Worm (Caenorhabditis elegans) whole organism, young adult: Measurements from ENCODE around the gene clc-19.
A peak's percentile ranks its signal among the peaks of the same experiment; 100 is the strongest.

Source experiments
- B0336.3 ChIP-seq: fragments of 200-800 bp; sonication (Bioruptor generic); IDR thresholded peaks from 2 replicates; pipeline ENCODE4 v1.3.6; 2022; ENCODE audit warnings: missing genetic modification characterization, missing compliant biosample characterization
- C06A6.2 ChIP-seq: fragments of 200-800 bp; sonication (Bioruptor generic); conservative IDR thresholded peaks from 2 replicates; pipeline ENCODE4 v1.3.6; 2022; ENCODE audit warnings: missing genetic modification characterization, missing compliant biosample characterization
- D2030.7 ChIP-seq: fragments of 200-800 bp; sonication (Bioruptor generic); IDR thresholded peaks from 2 replicates; pipeline ENCODE4 v1.3.6; 2022; ENCODE audit warnings: missing genetic modification reagents, missing genetic modification characterization, missing compliant biosample characterization
- F10E7.11 ChIP-seq: sonication (generic microtip); optimal IDR thresholded peaks from 2 replicates; lab custom pipeline; 2017; ENCODE audit warnings: mild to moderate bottlenecking, missing genetic modification characterization, moderate library complexity, missing compliant biosample characterization
- F55B11.4 ChIP-seq: sonication (generic microtip); optimal IDR thresholded peaks from 2 replicates; lab custom pipeline; 2016; ENCODE audit warnings: missing compliant biosample characterization, missing genetic modification characterization, borderline replicate concordance; ENCODE audit not compliant: insufficient read depth
- K11D2.4 ChIP-seq: fragments of 200-800 bp; sonication (Bioruptor generic); IDR thresholded peaks from 2 replicates; pipeline ENCODE4 v1.3.6; 2022; ENCODE audit warnings: missing genetic modification reagents, missing genetic modification characterization, missing compliant biosample characterization
- Y53G8AR.9 ChIP-seq: fragments of 200-800 bp; sonication (Bioruptor generic); conservative IDR thresholded peaks from 2 replicates; pipeline ENCODE4 v1.3.6; 2022; ENCODE audit warnings: missing genetic modification reagents, missing genetic modification characterization, missing compliant biosample characterization
- Y56A3A.18 ChIP-seq: fragments of 200-800 bp; sonication (Bioruptor generic); IDR thresholded peaks from 2 replicates; pipeline ENCODE4 v1.3.6; 2022; ENCODE audit warnings: missing genetic modification reagents, missing genetic modification characterization, missing compliant biosample characterization
- Y79H2A.3 ChIP-seq: fragments of 200-800 bp; sonication (Bioruptor generic); conservative IDR thresholded peaks from 2 replicates; pipeline ENCODE4 v1.3.6; 2022; ENCODE audit warnings: missing genetic modification reagents, missing genetic modification characterization, missing compliant biosample characterization
- Y95B8A.8 ChIP-seq: fragments of 200-800 bp; sonication (Bioruptor generic); IDR thresholded peaks from 2 replicates; pipeline ENCODE4 v1.3.6; 2022; ENCODE audit warnings: missing genetic modification reagents, missing genetic modification characterization, missing compliant biosample characterization
- ZK185.1 ChIP-seq: sonication (generic microtip); optimal IDR thresholded peaks from 2 replicates; lab custom pipeline; 2016; ENCODE audit warnings: mild to moderate bottlenecking, missing genetic modification characterization, missing compliant biosample characterization; ENCODE audit not compliant: poor library complexity, severe bottlenecking
- ama-1 ChIP-seq, 3 experiments: fragments of 150-350 bp in 1 of 3; sonication (generic microtip) in 2 of 3; optimal IDR thresholded peaks; 2 replicates each; lab custom pipeline; 2014 to 2018; ENCODE audit warnings: missing biosample characterization in 2 of 3, missing genetic modification characterization in 2 of 3, missing genetic modification reagents in 2 of 3
- atf-7 ChIP-seq: sonication (generic microtip); optimal IDR thresholded peaks from 2 replicates; lab custom pipeline; 2017; ENCODE audit warnings: mild to moderate bottlenecking, missing genetic modification characterization, missing compliant biosample characterization
- dpl-1 ChIP-seq: fragments of 150-350 bp; optimal IDR thresholded peaks from 2 replicates; lab custom pipeline; 2014; ENCODE audit warnings: missing biosample characterization, missing genetic modification reagents, missing genetic modification characterization
- egl-18 ChIP-seq: fragments of 200-800 bp; sonication (Bioruptor generic); IDR thresholded peaks from 2 replicates; pipeline ENCODE4 v1.3.6; 2022; ENCODE audit warnings: missing genetic modification reagents, missing genetic modification characterization, missing compliant biosample characterization
- egrh-3 ChIP-seq: fragments of 200-800 bp; sonication (Bioruptor generic); IDR thresholded peaks from 2 replicates; pipeline ENCODE4 v1.3.6; 2022; ENCODE audit warnings: missing genetic modification reagents, missing genetic modification characterization, missing compliant biosample characterization
- ets-4 ChIP-seq: fragments of 200-800 bp; sonication (Bioruptor generic); optimal IDR thresholded peaks from 2 replicates; lab custom pipeline; 2018; ENCODE audit warnings: mild to moderate bottlenecking, missing genetic modification characterization, missing compliant biosample characterization
- gei-17 ChIP-seq: fragments of 200-800 bp; sonication (Bioruptor generic); optimal IDR thresholded peaks from 2 replicates; lab custom pipeline; 2018; ENCODE audit warnings: mild to moderate bottlenecking, missing genetic modification characterization, missing compliant biosample characterization
- hmg-1.2 ChIP-seq: fragments of 200-800 bp; sonication (Bioruptor generic); IDR thresholded peaks from 2 replicates; pipeline ENCODE4 v1.3.6; 2022; ENCODE audit warnings: missing genetic modification reagents, missing genetic modification characterization, missing compliant biosample characterization
- hsf-1 ChIP-seq: fragments of 200-800 bp; sonication (Bioruptor generic); IDR thresholded peaks from 2 replicates; pipeline ENCODE4 v1.3.6; 2022; ENCODE audit warnings: missing genetic modification reagents, missing genetic modification characterization, missing compliant biosample characterization
- let-607 ChIP-seq, 2 experiments: fragments of 200-800 bp in 1 of 2; sonication (Bioruptor generic) in 1 of 2; sonication (generic microtip) in 1 of 2; optimal IDR thresholded peaks; 2 replicates each; lab custom pipeline; 2016 to 2018; ENCODE audit warnings: mild to moderate bottlenecking in 2 of 2, missing compliant biosample characterization in 2 of 2, missing genetic modification characterization in 2 of 2, moderate library complexity in 2 of 2, missing genotype in 1 of 2
- lin-26 ChIP-seq: fragments of 200-800 bp; sonication (Bioruptor generic); IDR thresholded peaks from 2 replicates; pipeline ENCODE4 v1.3.6; 2022; ENCODE audit warnings: missing genetic modification reagents, missing genetic modification characterization, missing compliant biosample characterization
- lin-35 ChIP-seq, 3 experiments: fragments of 150-350 bp in 2 of 3; sonication (generic microtip) in 1 of 3; optimal IDR thresholded peaks; 2 replicates each; lab custom pipeline; 2014 to 2018; ENCODE audit warnings: missing biosample characterization in 3 of 3, missing genetic modification characterization in 3 of 3, missing genetic modification reagents in 3 of 3
- lin-40 ChIP-seq: sonication (generic microtip); optimal IDR thresholded peaks from 2 replicates; lab custom pipeline; 2016; ENCODE audit warnings: missing genetic modification characterization, mild to moderate bottlenecking, missing compliant biosample characterization, missing genotype, missing genetic modification reagents
- lin-54 ChIP-seq: fragments of 200-800 bp; sonication (Bioruptor generic); optimal IDR thresholded peaks from 2 replicates; lab custom pipeline; 2018; ENCODE audit warnings: mild to moderate bottlenecking, missing genetic modification characterization, missing compliant biosample characterization
- lir-1 ChIP-seq: fragments of 200-800 bp; sonication (Bioruptor generic); conservative IDR thresholded peaks from 2 replicates; pipeline ENCODE4 v1.3.6; 2022; ENCODE audit warnings: missing genetic modification reagents, missing genetic modification characterization, missing compliant biosample characterization
- lsl-1 ChIP-seq: fragments of 200-800 bp; sonication (Bioruptor generic); optimal IDR thresholded peaks from 2 replicates; lab custom pipeline; 2018; ENCODE audit warnings: mild to moderate bottlenecking, missing genetic modification characterization, moderate library complexity, missing compliant biosample characterization
- lsy-27 ChIP-seq: sonication (generic microtip); optimal IDR thresholded peaks from 2 replicates; lab custom pipeline; 2017; ENCODE audit warnings: missing genetic modification characterization, mild to moderate bottlenecking, missing compliant biosample characterization, antibody characterized with exemption, missing genotype, borderline replicate concordance; ENCODE audit not compliant: insufficient read depth
- madf-10 ChIP-seq: sonication (generic microtip); optimal IDR thresholded peaks from 2 replicates; lab custom pipeline; 2016; ENCODE audit warnings: mild to moderate bottlenecking, missing genetic modification characterization, missing compliant biosample characterization
- madf-3 ChIP-seq: fragments of 200-800 bp; sonication (Bioruptor generic); IDR thresholded peaks from 2 replicates; pipeline ENCODE4 v1.3.6; 2022; ENCODE audit warnings: missing genetic modification reagents, missing genetic modification characterization, missing compliant biosample characterization
- mcd-1 ChIP-seq: fragments of 200-800 bp; sonication (Bioruptor generic); IDR thresholded peaks from 2 replicates; pipeline ENCODE4 v1.3.6; 2022; ENCODE audit warnings: missing genetic modification reagents, missing genetic modification characterization, missing compliant biosample characterization
- nhr-179 ChIP-seq: sonication (generic microtip); optimal IDR thresholded peaks from 2 replicates; lab custom pipeline; 2016; ENCODE audit warnings: mild to moderate bottlenecking, missing genetic modification characterization, missing compliant biosample characterization
- nhr-80 ChIP-seq: sonication (generic microtip); optimal IDR thresholded peaks from 2 replicates; lab custom pipeline; 2016; ENCODE audit warnings: missing genetic modification characterization, missing compliant biosample characterization
- pbrm-1 ChIP-seq: fragments of 200-800 bp; sonication (Bioruptor generic); IDR thresholded peaks from 2 replicates; pipeline ENCODE4 v1.3.6; 2022; ENCODE audit warnings: missing genetic modification reagents, missing genetic modification characterization, missing compliant biosample characterization
- pha-4 ChIP-seq: fragments of 150-350 bp; sonication (generic microtip); optimal IDR thresholded peaks from 2 replicates; lab custom pipeline; 2014; ENCODE audit warnings: missing biosample characterization, missing genetic modification reagents, missing genetic modification characterization
- rec-8 ChIP-seq, 2 experiments: sonication (generic microtip); optimal IDR thresholded peaks; 2 replicates each; lab custom pipeline; 2016; ENCODE audit warnings: mild to moderate bottlenecking in 2 of 2, missing genetic modification characterization in 2 of 2, missing genetic modification reagents in 2 of 2, missing genotype in 2 of 2, missing biosample characterization in 1 of 2, missing compliant biosample characterization in 1 of 2, moderate library complexity in 1 of 2
- sdz-38 ChIP-seq: sonication (generic microtip); optimal IDR thresholded peaks from 2 replicates; lab custom pipeline; 2016; ENCODE audit warnings: missing genotype, missing genetic modification characterization, missing compliant biosample characterization
- tlf-1 ChIP-seq: fragments of 200-800 bp; sonication (Bioruptor generic); optimal IDR thresholded peaks from 2 replicates; lab custom pipeline; 2018; ENCODE audit warnings: mild to moderate bottlenecking, missing genetic modification characterization, missing compliant biosample characterization
- unc-62 ChIP-seq: fragments of 150-350 bp; optimal IDR thresholded peaks from 2 replicates; lab custom pipeline; 2014; ENCODE audit warnings: missing biosample characterization, missing genetic modification reagents, missing genetic modification characterization
- zfh-2 ChIP-seq: fragments of 200-800 bp; sonication (Bioruptor generic); conservative IDR thresholded peaks from 2 replicates; pipeline ENCODE4 v1.3.6; 2022; ENCODE audit warnings: missing genetic modification reagents, missing genetic modification characterization, missing compliant biosample characterization
- zim-3 ChIP-seq: sonication (generic microtip); optimal IDR thresholded peaks from 2 replicates; lab custom pipeline; 2017; ENCODE audit warnings: mild to moderate bottlenecking, missing genetic modification characterization, moderate library complexity, missing compliant biosample characterization
- ztf-25 ChIP-seq: fragments of 200-800 bp; sonication (Bioruptor generic); IDR thresholded peaks from 2 replicates; pipeline ENCODE4 v1.3.6; 2022; ENCODE audit warnings: missing genetic modification reagents, missing genetic modification characterization, missing compliant biosample characterization
- ztf-6 ChIP-seq: fragments of 200-800 bp; sonication (Bioruptor generic); IDR thresholded peaks from 2 replicates; pipeline ENCODE4 v1.3.6; 2022; ENCODE audit warnings: missing genetic modification reagents, missing genetic modification characterization, missing compliant biosample characterization

Gene clc-19

ce11 chrIII:835208-835607 lies 38.2 kb downstream of the clc-19 start:
- TF ChIP-seq dpl-1 (GFP tag; lab: Kevin White, UChicago) = no peak
- peak; percentile 80 for TF ChIP-seq ama-1 (optimal IDR thresholded peaks at IDR 0.05; lab: Kevin White, UChicago)
- TF ChIP-seq ama-1 (GFP tag; optimal IDR thresholded peaks at IDR 0.05; lab: Kevin White, UChicago) = no peak
- peak; percentile 39; the same call in 1 of the 2 replicates for TF ChIP-seq Y56A3A.18 (GFP tag; lab: Robert Waterston, UW)

DNA sequence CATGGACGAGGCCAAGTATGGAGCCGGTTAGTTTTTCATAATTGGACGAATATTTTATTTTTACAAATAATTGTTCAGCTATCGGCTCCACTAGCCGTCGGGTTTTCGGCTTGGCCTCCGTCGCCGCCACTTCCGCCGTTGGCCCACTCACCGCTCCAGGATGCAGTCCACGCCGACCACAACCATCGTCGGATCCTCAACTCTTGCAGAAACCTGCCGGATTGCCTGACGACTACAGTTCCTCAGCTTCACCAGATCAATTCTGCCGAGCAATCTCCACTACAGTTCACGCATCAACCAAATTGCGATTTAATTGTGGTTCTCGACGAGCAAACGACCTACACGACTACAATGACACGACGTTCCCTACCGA lies 38.9 kb downstream of the clc-19 start:
- no peak for TF ChIP-seq lir-1
- TF ChIP-seq F55B11.4 (tag; lab: Kevin White, UChicago) = no peak
- TF ChIP-seq Y53G8AR.9 (GFP tag; lab: Robert Waterston, UW) = 0 out of 2 replicates have a peak, but pooled peaks have one; percentile 11
- TF ChIP-seq pha-4 (tag; lab: Kevin White, UChicago) = no peak
- TF ChIP-seq egrh-3 (GFP tag; lab: Robert Waterston, UW) = peak; percentile 24; the same call in 1 of the 2 replicates
- TF ChIP-seq unc-62 (GFP tag; lab: Kevin White, UChicago) = no peak
- no peak for TF ChIP-seq K11D2.4 (GFP tag; lab: Robert Waterston, UW)
- TF ChIP-seq ama-1 (optimal IDR thresholded peaks at IDR 0.05; lab: Kevin White, UChicago) = peak; percentile 33
- no peak for TF ChIP-seq ama-1 (GFP tag; optimal IDR thresholded peaks at IDR 0.05; lab: Kevin White, UChicago)
- 0 out of 2 replicates have a peak, but pooled peaks have one; percentile 45 for TF ChIP-seq Y95B8A.8 (GFP tag; lab: Robert Waterston, UW)
- TF ChIP-seq gei-17 (GFP tag; lab: Kevin White, UChicago) = no peak
- TF ChIP-seq nhr-179 (tag; lab: Kevin White, UChicago) = no peak
- TF ChIP-seq madf-3 (GFP tag; lab: Robert Waterston, UW) = peak; percentile 36; the same call in 1 of the 2 replicates
- no peak for TF ChIP-seq lin-35 (GFP tag; optimal IDR thresholded peaks at IDR 0.05; lab: Kevin White, UChicago)
- TF ChIP-seq sdz-38 (tag; lab: Kevin White, UChicago) = no peak
- peak; percentile 82 for TF ChIP-seq zfh-2 (GFP tag; lab: Robert Waterston, UW)
- TF ChIP-seq egl-18 (GFP tag; lab: Robert Waterston, UW) = no peak
- TF ChIP-seq lin-26 (GFP tag; lab: Robert Waterston, UW) = peak; percentile 18; the same call in 1 of the 2 replicates
- TF ChIP-seq D2030.7 = no peak
- TF ChIP-seq B0336.3 = no peak

DNA sequence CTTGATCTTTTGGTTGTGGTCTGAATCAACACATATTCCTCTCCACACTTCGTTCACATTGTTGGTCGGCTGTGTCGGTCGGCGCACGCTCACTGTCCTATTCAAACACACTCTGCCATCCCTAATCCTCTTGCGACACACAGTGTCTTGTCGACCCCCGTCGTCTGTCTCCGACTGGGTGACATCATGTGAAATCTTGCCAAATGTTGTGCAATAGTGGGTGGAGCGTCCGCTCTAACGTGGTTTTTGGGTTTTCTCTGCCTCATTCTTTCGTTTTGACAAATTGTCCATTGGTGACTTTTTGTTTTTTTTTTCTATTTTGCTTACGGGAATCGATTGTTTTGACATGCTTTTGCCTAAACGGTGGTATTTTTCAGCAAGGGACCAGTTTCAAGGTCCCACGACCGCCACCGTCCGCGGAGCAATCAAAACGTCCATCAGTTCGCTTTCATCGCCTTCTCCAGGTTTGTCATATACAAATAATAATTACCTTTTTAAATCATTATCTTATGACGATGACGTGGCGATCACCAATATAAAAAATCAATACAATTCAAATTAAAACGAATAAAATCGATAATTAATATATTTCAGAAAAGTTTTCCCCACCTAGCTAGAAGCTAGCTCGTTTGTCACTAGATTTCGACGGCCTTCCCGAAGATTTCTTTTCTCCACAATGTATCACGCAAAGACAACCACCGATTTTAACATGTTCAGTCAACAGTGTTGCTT lies 39.5 kb downstream of the clc-19 start:
- TF ChIP-seq zim-3 (tag; lab: Kevin White, UChicago) (no peak), madf-10 (peak; percentile 77), ztf-6 (peak; percentile 79; the same call in 1 of the 2 replicates), C06A6.2 (GFP tag; lab: Robert Waterston, UW) (peak; percentile 70; the same call in 1 of the 2 replicates), rec-8 (tag; optimal IDR thresholded peaks at IDR 0.05; lab: Kevin White, UChicago) (no peak), hmg-1.2 (GFP tag; lab: Robert Waterston, UW) (peak; percentile 89), mcd-1 (GFP tag; lab: Robert Waterston, UW) (peak; percentile 73), lsy-27 (tag; lab: Kevin White, UChicago) (no peak), atf-7 (tag; lab: Kevin White, UChicago) (peak; percentile 98), tlf-1 (GFP tag; lab: Kevin White, UChicago) (peak; percentile 87), lsl-1 (no peak), ZK185.1 (tag; lab: Kevin White, UChicago) (peak; percentile 78), pbrm-1 (peak; percentile 86), nhr-80 (tag; lab: Kevin White, UChicago) (peak; percentile 95), lin-40 (peak; percentile 89), let-607 (tag; optimal IDR thresholded peaks at IDR 0.05; lab: Kevin White, UChicago) (peak; percentile 43 to 54), lin-54 (GFP tag; lab: Kevin White, UChicago) (peak; percentile 60), ets-4 (GFP tag; lab: Kevin White, UChicago) (no peak), pha-4 (tag; lab: Kevin White, UChicago) (peak; percentile 89), F10E7.11 (tag; lab: Kevin White, UChicago) (no peak), ztf-25 (GFP tag; lab: Robert Waterston, UW) (no peak), hsf-1 (GFP tag; lab: Robert Waterston, UW) (0 out of 2 replicates have a peak, but pooled peaks have one; percentile 37), Y79H2A.3 (GFP tag; lab: Robert Waterston, UW) (0 out of 2 replicates have a peak, but pooled peaks have one; percentile 40)
